Fruit fly (Drosophila melanogaster) whole organism, embryonic: Measurements from ENCODE around the gene SIFaR.
A peak's percentile ranks its signal among the peaks of the same experiment; 100 is the strongest.

Experiments used
- CG10321 ChIP-seq: fragments of 200-800 bp; sonication (Bioruptor generic); IDR thresholded peaks from 2 replicates; pipeline ENCODE4 v1.3.6; 2022; ENCODE audit warnings: missing biosample characterization, missing genetic modification characterization
- CG10366 ChIP-seq: fragments of 200-800 bp; sonication (Bioruptor generic); IDR thresholded peaks from 2 replicates; pipeline ENCODE4 v1.3.6; 2022; ENCODE audit warnings: missing biosample characterization, missing genetic modification characterization
- CG12942 ChIP-seq: fragments of 200-800 bp; sonication (Bioruptor generic); optimal IDR thresholded peaks from 3 replicates; lab custom pipeline; 2016; ENCODE audit warnings: missing biosample characterization, missing genetic modification characterization
- CG1603 ChIP-seq: fragments of 200-800 bp; sonication (Bioruptor generic); optimal IDR thresholded peaks from 2 replicates; lab custom pipeline; 2019; ENCODE audit warnings: missing biosample characterization, mild to moderate bottlenecking, missing genetic modification characterization, moderate library complexity
- CG17359 ChIP-seq: fragments of 200-800 bp; sonication (Bioruptor generic); optimal IDR thresholded peaks from 3 replicates; lab custom pipeline; 2018; ENCODE audit warnings: missing biosample characterization, mild to moderate bottlenecking, missing genetic modification characterization, moderate library complexity
- CG1832 ChIP-seq: fragments of 200-800 bp; sonication (Bioruptor generic); optimal IDR thresholded peaks from 2 replicates; lab custom pipeline; 2017; ENCODE audit warnings: missing biosample characterization, mild to moderate bottlenecking, missing genetic modification characterization, inconsistent platforms
- CG33213 ChIP-seq: fragments of 200-800 bp; sonication (Bioruptor generic); optimal IDR thresholded peaks from 3 replicates; lab custom pipeline; 2016; ENCODE audit warnings: missing biosample characterization, missing genetic modification characterization
- CG4282 ChIP-seq: fragments of 200-800 bp; sonication (Bioruptor generic); optimal IDR thresholded peaks from 2 replicates; lab custom pipeline; 2016; ENCODE audit warnings: missing biosample characterization, missing genetic modification characterization
- CG6683 ChIP-seq: fragments of 200-800 bp; sonication (Bioruptor generic); optimal IDR thresholded peaks from 2 replicates; lab custom pipeline; 2017; ENCODE audit warnings: missing biosample characterization, mild to moderate bottlenecking, missing genetic modification characterization, missing genetic modification reagents
- CG7357 ChIP-seq: fragments of 200-800 bp; sonication (Bioruptor generic); IDR thresholded peaks from 3 replicates; pipeline ENCODE4 v1.3.6; 2022; ENCODE audit warnings: missing biosample characterization, missing genetic modification characterization
- CG7556 ChIP-seq: fragments of 200-800 bp; sonication (Bioruptor generic); optimal IDR thresholded peaks from 2 replicates; lab custom pipeline; 2017; ENCODE audit warnings: missing biosample characterization, mild to moderate bottlenecking, missing genetic modification characterization
- CTCF ChIP-seq: fragments of 200-800 bp; sonication (Bioruptor generic); optimal IDR thresholded peaks from 2 replicates; lab custom pipeline; 2017; ENCODE audit warnings: missing biosample characterization, mild to moderate bottlenecking, missing genetic modification characterization, moderate library complexity
- Dp ChIP-seq: fragments of 200-800 bp; sonication (Bioruptor generic); optimal IDR thresholded peaks from 2 replicates; lab custom pipeline; 2018; ENCODE audit warnings: missing biosample characterization, mild to moderate bottlenecking, missing genetic modification characterization, moderate library complexity
- Ets97D ChIP-seq: fragments of 200-800 bp; sonication (Bioruptor generic); optimal IDR thresholded peaks from 3 replicates; lab custom pipeline; 2016; ENCODE audit warnings: missing biosample characterization, missing genetic modification characterization
- GATAe ChIP-seq: fragments of 200-800 bp; sonication (Bioruptor generic); conservative IDR thresholded peaks from 2 replicates; pipeline ENCODE4 v1.3.6; 2022; ENCODE audit warnings: missing biosample characterization, missing genetic modification characterization
- Lhr ChIP-seq: fragments of 200-800 bp; sonication (Bioruptor generic); optimal IDR thresholded peaks from 3 replicates; lab custom pipeline; 2017; ENCODE audit warnings: mild to moderate bottlenecking, missing biosample characterization, missing genetic modification reagents, missing genetic modification characterization
- Lpt ChIP-seq: fragments of >200 bp; optimal IDR thresholded peaks from 2 replicates; lab custom pipeline; 2018; ENCODE audit warnings: missing biosample characterization, missing genetic modification characterization
- Med ChIP-seq: fragments of 200-800 bp; sonication (Bioruptor generic); peaks from one replicate; lab custom pipeline; 2016; ENCODE audit warnings: missing biosample characterization, missing genetic modification characterization, mild to moderate bottlenecking, inconsistent platforms, moderate library complexity
- Myb ChIP-seq: fragments of 200-800 bp; sonication (Bioruptor generic); optimal IDR thresholded peaks from 2 replicates; lab custom pipeline; 2016; ENCODE audit warnings: missing biosample characterization, missing genetic modification characterization
- Oaz ChIP-seq: fragments of 200-800 bp; sonication (Bioruptor generic); IDR thresholded peaks from 2 replicates; pipeline ENCODE4 v1.3.6; 2022; ENCODE audit warnings: missing biosample characterization, missing genetic modification characterization
- Poxn ChIP-seq: fragments of 200-800 bp; sonication (Bioruptor generic); IDR thresholded peaks from 2 replicates; pipeline ENCODE4 v1.3.6; 2022; ENCODE audit warnings: missing biosample characterization, missing genetic modification characterization
- Sin3A ChIP-seq: fragments of >200 bp; optimal IDR thresholded peaks from 2 replicates; lab custom pipeline; 2018
- Sry-δ ChIP-seq: fragments of 200-800 bp; sonication (Bioruptor generic); optimal IDR thresholded peaks from 2 replicates; lab custom pipeline; 2016; ENCODE audit warnings: missing biosample characterization, missing genetic modification characterization
- ash1 ChIP-seq: fragments of 200-800 bp; sonication (Bioruptor generic); optimal IDR thresholded peaks from 2 replicates; lab custom pipeline; 2018; ENCODE audit warnings: missing biosample characterization, mild to moderate bottlenecking, missing genetic modification characterization
- ato ChIP-seq: fragments of 200-800 bp; sonication (Bioruptor generic); IDR thresholded peaks from 2 replicates; pipeline ENCODE4 v1.3.6; 2022; ENCODE audit warnings: missing biosample characterization, missing genetic modification characterization; ENCODE audit not compliant: partially characterized antibody
- az2 ChIP-seq: fragments of 200-800 bp; sonication (Bioruptor generic); optimal IDR thresholded peaks from 3 replicates; lab custom pipeline; 2016; ENCODE audit warnings: missing biosample characterization, missing genetic modification characterization
- caup ChIP-seq: fragments of 200-800 bp; sonication (Bioruptor generic); optimal IDR thresholded peaks from 3 replicates; lab custom pipeline; 2017; ENCODE audit warnings: missing biosample characterization, mild to moderate bottlenecking, missing genetic modification characterization, moderate library complexity; ENCODE audit not compliant: severe bottlenecking
- corto ChIP-seq: fragments of 200-800 bp; sonication (Bioruptor generic); optimal IDR thresholded peaks from 2 replicates; lab custom pipeline; 2016; ENCODE audit warnings: missing biosample characterization, mild to moderate bottlenecking, missing genetic modification characterization, moderate library complexity
- croc ChIP-seq: fragments of 200-800 bp; sonication (Bioruptor generic); conservative IDR thresholded peaks from 3 replicates; pipeline ENCODE4 v1.3.6; 2022; ENCODE audit warnings: missing biosample characterization, missing genetic modification characterization
- dimm ChIP-seq: fragments of 200-800 bp; sonication (Bioruptor generic); IDR thresholded peaks from 2 replicates; pipeline ENCODE4 v1.3.6; 2022; ENCODE audit warnings: missing biosample characterization, missing genetic modification characterization
- dysf ChIP-seq: fragments of 200-800 bp; sonication (Bioruptor generic); IDR thresholded peaks from 3 replicates; pipeline ENCODE4 v1.3.6; 2022; ENCODE audit warnings: missing biosample characterization, missing genetic modification characterization
- fd3F ChIP-seq: fragments of 200-800 bp; sonication (Bioruptor generic); optimal IDR thresholded peaks from 2 replicates; lab custom pipeline; 2018; ENCODE audit warnings: missing biosample characterization, mild to moderate bottlenecking, missing genetic modification characterization, moderate library complexity
- gfzf ChIP-seq: fragments of 200-800 bp; sonication (Bioruptor generic); optimal IDR thresholded peaks from 2 replicates; lab custom pipeline; 2016; ENCODE audit warnings: missing biosample characterization, mild to moderate bottlenecking, missing genetic modification characterization, moderate library complexity
- gsb-n ChIP-seq: fragments of 200-800 bp; sonication (Bioruptor generic); optimal IDR thresholded peaks from 3 replicates; lab custom pipeline; 2018; ENCODE audit warnings: missing biosample characterization, mild to moderate bottlenecking, missing genetic modification characterization
- hbn ChIP-seq: fragments of 200-800 bp; sonication (Bioruptor generic); IDR thresholded peaks from 2 replicates; pipeline ENCODE4 v1.3.6; 2022; ENCODE audit warnings: missing biosample characterization, missing genetic modification characterization; ENCODE audit not compliant: partially characterized antibody
- insv ChIP-seq, 2 experiments: fragments of 200-800 bp; sonication (Bioruptor generic); optimal IDR thresholded peaks; 3 replicates each; lab custom pipeline; 2016 to 2018; ENCODE audit warnings: missing biosample characterization in 2 of 2, missing genetic modification characterization in 2 of 2
- knrl ChIP-seq: fragments of 200-800 bp; sonication (Bioruptor generic); IDR thresholded peaks from 3 replicates; pipeline ENCODE4 v1.3.6; 2022; ENCODE audit warnings: missing biosample characterization, missing genetic modification characterization; ENCODE audit not compliant: partially characterized antibody
- mld ChIP-seq: fragments of 200-800 bp; sonication (Bioruptor generic); IDR thresholded peaks from 3 replicates; pipeline ENCODE4 v1.3.6; 2022; ENCODE audit warnings: missing biosample characterization, missing genetic modification characterization; ENCODE audit not compliant: partially characterized antibody
- nerfin-2 ChIP-seq: fragments of 200-800 bp; sonication (Bioruptor generic); IDR thresholded peaks from 2 replicates; pipeline ENCODE4 v1.3.6; 2022; ENCODE audit warnings: missing biosample characterization, missing genetic modification characterization; ENCODE audit not compliant: partially characterized antibody
- pan ChIP-seq, 4 experiments: fragments of >200 bp in 3 of 4; fragments of 200-800 bp in 1 of 4; sonication (Bioruptor generic) in 1 of 4; optimal IDR thresholded peaks in 3 of 4; IDR thresholded peaks in 1 of 4; 2 replicates each; pipeline versions ENCODE4 v1.3.6 to Lab custom; 2017 to 2022; ENCODE audit warnings: missing biosample characterization in 2 of 4, missing genetic modification characterization in 2 of 4, mixed read lengths in 1 of 4
- pita ChIP-seq: fragments of 200-800 bp; sonication (Bioruptor generic); optimal IDR thresholded peaks from 2 replicates; lab custom pipeline; 2017; ENCODE audit warnings: missing biosample characterization, mild to moderate bottlenecking, missing genetic modification characterization
- prd ChIP-seq, 3 experiments: fragments of >200 bp in 2 of 3; fragments of 200-800 bp in 1 of 3; sonication (Bioruptor generic) in 1 of 3; optimal IDR thresholded peaks in 2 of 3; IDR thresholded peaks in 1 of 3; 2 replicates in 2 of 3; 3 replicates in 1 of 3; pipeline versions ENCODE4 v1.3.6 to Lab custom; 2017 to 2022; ENCODE audit warnings: missing biosample characterization in 1 of 3, missing genetic modification characterization in 1 of 3
- pzg ChIP-seq: fragments of 200-800 bp; sonication (Bioruptor generic); optimal IDR thresholded peaks from 3 replicates; lab custom pipeline; 2018; ENCODE audit warnings: missing biosample characterization, mild to moderate bottlenecking, missing genetic modification characterization, moderate library complexity
- rib ChIP-seq: fragments of 200-800 bp; sonication (Bioruptor generic); IDR thresholded peaks from 2 replicates; pipeline ENCODE4 v1.3.6; 2022; ENCODE audit warnings: missing biosample characterization, missing genetic modification characterization
- slbo ChIP-seq: fragments of 200-800 bp; sonication (Bioruptor generic); IDR thresholded peaks from 2 replicates; pipeline ENCODE4 v1.3.6; 2022; ENCODE audit warnings: missing biosample characterization, missing genetic modification characterization
- sna ChIP-seq: fragments of 200-800 bp; sonication (Bioruptor generic); IDR thresholded peaks from 2 replicates; pipeline ENCODE4 v1.3.6; 2022; ENCODE audit warnings: missing biosample characterization, missing genetic modification characterization; ENCODE audit not compliant: partially characterized antibody
- stwl ChIP-seq: fragments of 200-800 bp; sonication (Bioruptor generic); optimal IDR thresholded peaks from 3 replicates; lab custom pipeline; 2018; ENCODE audit warnings: missing biosample characterization, mild to moderate bottlenecking, missing genetic modification characterization, moderate library complexity
- sug ChIP-seq: fragments of 200-800 bp; optimal IDR thresholded peaks from 2 replicates; lab custom pipeline; 2019; ENCODE audit warnings: missing biosample characterization, mild to moderate bottlenecking, missing genetic modification characterization, moderate library complexity
- tx ChIP-seq: fragments of 200-800 bp; sonication (Bioruptor generic); optimal IDR thresholded peaks from 2 replicates; lab custom pipeline; 2016; ENCODE audit warnings: missing biosample characterization, missing genetic modification characterization
- unpg ChIP-seq: fragments of 200-800 bp; sonication (Bioruptor generic); optimal IDR thresholded peaks from 3 replicates; lab custom pipeline; 2018; ENCODE audit warnings: missing biosample characterization, mild to moderate bottlenecking, missing genetic modification characterization, moderate library complexity
- vvl ChIP-seq: fragments of 200-800 bp; sonication (Bioruptor generic); IDR thresholded peaks from 2 replicates; pipeline ENCODE4 v1.3.6; 2022; ENCODE audit warnings: missing biosample characterization, missing genetic modification characterization

SIFaR gene

dm6 chr3R:21295695-21296037 lies 1.9 kb upstream of the SIFaR start:
- TF ChIP-seq CG10366 (GFP tag; lab: Robert Waterston, UW): no peak
- no peak for TF ChIP-seq corto
- TF ChIP-seq ash1 (GFP tag; lab: Kevin White, UChicago): no peak
- no peak for TF ChIP-seq unpg (GFP tag; lab: Kevin White, UChicago)
- no peak for TF ChIP-seq GATAe (GFP tag; lab: Robert Waterston, UW)
- TF ChIP-seq CG1603 (tag; lab: Kevin White, UChicago): peak; percentile 13
- TF ChIP-seq dysf: no peak
- TF ChIP-seq CG1832 (GFP tag; lab: Kevin White, UChicago): no peak
- TF ChIP-seq sna (GFP tag; lab: Robert Waterston, UW): no peak
- no peak for TF ChIP-seq hbn (GFP tag; lab: Robert Waterston, UW)
- peak; percentile 79 for TF ChIP-seq Med (GFP tag; lab: Kevin White, UChicago)
- TF ChIP-seq CTCF (GFP tag; lab: Kevin White, UChicago): peak; percentile 96
- no peak for TF ChIP-seq vvl
- TF ChIP-seq CG12942 (GFP tag; lab: Kevin White, UChicago): no peak
- peak; percentile 36 for TF ChIP-seq pita (GFP tag; lab: Kevin White, UChicago)
- no peak for TF ChIP-seq fd3F
- no peak for TF ChIP-seq Poxn (GFP tag; lab: Robert Waterston, UW)
- TF ChIP-seq Lpt (GFP tag; lab: Kevin White, UChicago): no peak
- TF ChIP-seq CG6683 (GFP tag; lab: Kevin White, UChicago): no peak
- no peak; the same call in 2 of the 3 replicates for TF ChIP-seq CG7357 (GFP tag; lab: Robert Waterston, UW)
- no peak for TF ChIP-seq slbo
- peak; percentile 35 for TF ChIP-seq gfzf (GFP tag; lab: Kevin White, UChicago)
- TF ChIP-seq Sry-δ: peak; percentile 59
- no peak for TF ChIP-seq nerfin-2
- TF ChIP-seq CG33213 (GFP tag; lab: Kevin White, UChicago): peak; percentile 59
- TF ChIP-seq Dp (GFP tag; lab: Kevin White, UChicago): peak; percentile 70
- peak; percentile 71 for TF ChIP-seq Myb (GFP tag; lab: Kevin White, UChicago)
- TF ChIP-seq CG10321 (GFP tag; lab: Robert Waterston, UW): no peak
- no peak for TF ChIP-seq prd (optimal IDR thresholded peaks at IDR 0.05; lab: Kevin White, UChicago)
- no peak for TF ChIP-seq prd (GFP tag; IDR thresholded peaks at IDR 0.05; lab: Robert Waterston, UW)
- TF ChIP-seq insv (GFP tag; optimal IDR thresholded peaks at IDR 0.05; lab: Kevin White, UChicago): no peak
- no peak for TF ChIP-seq dimm (GFP tag; lab: Robert Waterston, UW)
- TF ChIP-seq mld (GFP tag; lab: Robert Waterston, UW): no peak
- no peak for TF ChIP-seq Sin3A (lab: Kevin White, UChicago)
- no peak for TF ChIP-seq croc (GFP tag; lab: Robert Waterston, UW)
- TF ChIP-seq stwl: peak; percentile 96
- no peak for TF ChIP-seq tx (GFP tag; lab: Kevin White, UChicago)
- TF ChIP-seq caup: no peak
- TF ChIP-seq pan (optimal IDR thresholded peaks at IDR 0.05; lab: Kevin White, UChicago): no peak
- TF ChIP-seq pan (GFP tag; optimal IDR thresholded peaks at IDR 0.05 in 1 of 2, IDR thresholded peaks at IDR 0.05 in 1 of 2): no peak
- no peak for TF ChIP-seq Ets97D (GFP tag; lab: Kevin White, UChicago)
- TF ChIP-seq pzg (GFP tag; lab: Kevin White, UChicago): peak; percentile 60
- TF ChIP-seq sug: no peak
- TF ChIP-seq ato (GFP tag; lab: Robert Waterston, UW): no peak
- no peak for TF ChIP-seq rib
- TF ChIP-seq gsb-n (tag; lab: Kevin White, UChicago): peak; percentile 30
- no peak for TF ChIP-seq CG4282 (GFP tag; lab: Kevin White, UChicago)
- no peak for TF ChIP-seq CG17359 (tag; lab: Kevin White, UChicago)
- no peak for TF ChIP-seq az2
- no peak for TF ChIP-seq knrl (GFP tag; lab: Robert Waterston, UW)
- no peak for TF ChIP-seq Oaz (GFP tag; lab: Robert Waterston, UW)
- TF ChIP-seq Lhr (GFP tag; lab: Kevin White, UChicago): peak; percentile 62
- TF ChIP-seq CG7556 (GFP tag; lab: Kevin White, UChicago): no peak
